Worm (Caenorhabditis elegans) whole organism, young adult: Measurements from ENCODE around the gene F36H1.3.

ENCODE experiments used
- F10E7.11 ChIP-seq: sonication (generic microtip); optimal IDR thresholded peaks from 2 replicates; lab custom pipeline; 2017; ENCODE audit warnings: mild to moderate bottlenecking, missing genetic modification characterization, moderate library complexity, missing compliant biosample characterization
- F22D6.2 ChIP-seq: sonication (generic microtip); optimal IDR thresholded peaks from 2 replicates; lab custom pipeline; 2016; ENCODE audit warnings: mild to moderate bottlenecking, missing genetic modification characterization, missing compliant biosample characterization
- F49E8.2 ChIP-seq: sonication (generic microtip); optimal IDR thresholded peaks from 3 replicates; lab custom pipeline; 2017; ENCODE audit warnings: missing genetic modification characterization, mild to moderate bottlenecking, missing compliant biosample characterization, antibody characterized with exemption, moderate library complexity; ENCODE audit not compliant: insufficient read depth
- F55B11.4 ChIP-seq: sonication (generic microtip); optimal IDR thresholded peaks from 2 replicates; lab custom pipeline; 2016; ENCODE audit warnings: missing compliant biosample characterization, missing genetic modification characterization, borderline replicate concordance; ENCODE audit not compliant: insufficient read depth
- F57A8.1 ChIP-seq: fragments of 200-800 bp; sonication (Bioruptor generic); optimal IDR thresholded peaks from 2 replicates; lab custom pipeline; 2018; ENCODE audit warnings: mild to moderate bottlenecking, missing genetic modification characterization, moderate library complexity, missing compliant biosample characterization
- K12H6.12 ChIP-seq: fragments of 200-800 bp; sonication (Bioruptor generic); optimal IDR thresholded peaks from 2 replicates; lab custom pipeline; 2018; ENCODE audit warnings: mild to moderate bottlenecking, missing genetic modification characterization, missing compliant biosample characterization
- Y95B8A.8 ChIP-seq: fragments of 200-800 bp; sonication (Bioruptor generic); IDR thresholded peaks from 2 replicates; pipeline ENCODE4 v1.3.6; 2022; ENCODE audit warnings: missing genetic modification reagents, missing genetic modification characterization, missing compliant biosample characterization
- ZK185.1 ChIP-seq: sonication (generic microtip); optimal IDR thresholded peaks from 2 replicates; lab custom pipeline; 2016; ENCODE audit warnings: mild to moderate bottlenecking, missing genetic modification characterization, missing compliant biosample characterization; ENCODE audit not compliant: poor library complexity, severe bottlenecking
- akir-1 ChIP-seq: fragments of 200-800 bp; sonication (Bioruptor generic); optimal IDR thresholded peaks from 2 replicates; lab custom pipeline; 2018; ENCODE audit warnings: mild to moderate bottlenecking, missing genetic modification characterization, moderate library complexity, missing compliant biosample characterization
- ama-1 ChIP-seq, 3 experiments: fragments of 150-350 bp in 1 of 3; sonication (generic microtip) in 2 of 3; optimal IDR thresholded peaks; 2 replicates each; lab custom pipeline; 2014 to 2018; ENCODE audit warnings: missing biosample characterization in 2 of 3, missing genetic modification characterization in 2 of 3, missing genetic modification reagents in 2 of 3
- attf-6 ChIP-seq: fragments of 200-800 bp; sonication (Bioruptor generic); IDR thresholded peaks from 2 replicates; pipeline ENCODE4 v1.3.6; 2022; ENCODE audit warnings: missing genetic modification reagents, missing genetic modification characterization, missing compliant biosample characterization
- cebp-1 ChIP-seq, 2 experiments: fragments of 200-800 bp in 1 of 2; sonication (Bioruptor generic) in 1 of 2; sonication (generic microtip) in 1 of 2; IDR thresholded peaks in 1 of 2; optimal IDR thresholded peaks in 1 of 2; 2 replicates each; pipeline versions ENCODE4 v1.3.6 to Lab custom; 2017 to 2022; ENCODE audit warnings: missing compliant biosample characterization in 2 of 2, missing genetic modification characterization in 2 of 2, mild to moderate bottlenecking in 1 of 2, missing genetic modification reagents in 1 of 2, moderate library complexity in 1 of 2
- cebp-2 ChIP-seq: fragments of 200-800 bp; sonication (Bioruptor generic); IDR thresholded peaks from 2 replicates; pipeline ENCODE4 v1.3.6; 2022; ENCODE audit warnings: missing genetic modification characterization, missing compliant biosample characterization
- ceh-27 ChIP-seq: fragments of 200-800 bp; sonication (Bioruptor generic); optimal IDR thresholded peaks from 2 replicates; lab custom pipeline; 2018; ENCODE audit warnings: mild to moderate bottlenecking, missing genetic modification characterization, moderate library complexity, missing compliant biosample characterization
- ceh-40 ChIP-seq: fragments of 200-800 bp; sonication (Bioruptor generic); IDR thresholded peaks from 2 replicates; pipeline ENCODE4 v1.3.6; 2022; ENCODE audit warnings: missing genetic modification characterization, missing compliant biosample characterization
- die-1 ChIP-seq: sonication (generic microtip); optimal IDR thresholded peaks from 2 replicates; lab custom pipeline; 2016; ENCODE audit warnings: missing genotype, mild to moderate bottlenecking, missing genetic modification characterization, missing compliant biosample characterization
- efl-1 ChIP-seq: fragments of 150-350 bp; optimal IDR thresholded peaks from 2 replicates; lab custom pipeline; 2014; ENCODE audit warnings: missing biosample characterization, missing genetic modification reagents, missing genetic modification characterization
- egl-44 ChIP-seq: fragments of 200-800 bp; sonication (Bioruptor generic); IDR thresholded peaks from 2 replicates; pipeline ENCODE4 v1.3.6; 2022; ENCODE audit warnings: missing genetic modification reagents, missing genetic modification characterization, missing compliant biosample characterization
- fkh-3 ChIP-seq: sonication (generic microtip); optimal IDR thresholded peaks from 2 replicates; lab custom pipeline; 2016; ENCODE audit warnings: mild to moderate bottlenecking, missing genetic modification characterization, missing compliant biosample characterization
- hmg-20 ChIP-seq: fragments of 200-800 bp; sonication (Bioruptor generic); IDR thresholded peaks from 2 replicates; pipeline ENCODE4 v1.3.6; 2022; ENCODE audit warnings: missing genetic modification reagents, missing genetic modification characterization, missing compliant biosample characterization
- let-526 ChIP-seq: fragments of 200-800 bp; sonication (Bioruptor generic); IDR thresholded peaks from 2 replicates; pipeline ENCODE4 v1.3.6; 2022; ENCODE audit warnings: missing genetic modification reagents, missing genetic modification characterization, missing compliant biosample characterization
- lsy-27 ChIP-seq: sonication (generic microtip); optimal IDR thresholded peaks from 2 replicates; lab custom pipeline; 2017; ENCODE audit warnings: missing genetic modification characterization, mild to moderate bottlenecking, missing compliant biosample characterization, antibody characterized with exemption, missing genotype, borderline replicate concordance; ENCODE audit not compliant: insufficient read depth
- madf-3 ChIP-seq: fragments of 200-800 bp; sonication (Bioruptor generic); IDR thresholded peaks from 2 replicates; pipeline ENCODE4 v1.3.6; 2022; ENCODE audit warnings: missing genetic modification reagents, missing genetic modification characterization, missing compliant biosample characterization
- mes-4 ChIP-seq: sonication (generic microtip); optimal IDR thresholded peaks from 2 replicates; lab custom pipeline; 2016; ENCODE audit warnings: missing genotype, missing genetic modification characterization, missing compliant biosample characterization
- nhr-120 ChIP-seq: fragments of 200-800 bp; sonication (Bioruptor generic); IDR thresholded peaks from 2 replicates; pipeline ENCODE4 v1.3.6; 2022; ENCODE audit warnings: missing genetic modification characterization, missing compliant biosample characterization
- nhr-179 ChIP-seq: sonication (generic microtip); optimal IDR thresholded peaks from 2 replicates; lab custom pipeline; 2016; ENCODE audit warnings: mild to moderate bottlenecking, missing genetic modification characterization, missing compliant biosample characterization
- nhr-27 ChIP-seq: fragments of 200-800 bp; sonication (Bioruptor generic); optimal IDR thresholded peaks from 2 replicates; lab custom pipeline; 2018; ENCODE audit warnings: mild to moderate bottlenecking, missing genetic modification characterization, moderate library complexity, missing compliant biosample characterization
- rpc-1 ChIP-seq, 2 experiments: fragments of 150-350 bp in 1 of 2; sonication (generic microtip) in 1 of 2; optimal IDR thresholded peaks; 2 replicates each; lab custom pipeline; 2014 to 2018; ENCODE audit warnings: missing biosample characterization in 1 of 2, missing genetic modification characterization in 1 of 2, missing genetic modification reagents in 1 of 2, missing genotype in 1 of 2
- sdz-38 ChIP-seq: sonication (generic microtip); optimal IDR thresholded peaks from 2 replicates; lab custom pipeline; 2016; ENCODE audit warnings: missing genotype, missing genetic modification characterization, missing compliant biosample characterization
- snpc-1.3 ChIP-seq: sonication (generic microtip); optimal IDR thresholded peaks from 2 replicates; lab custom pipeline; 2017; ENCODE audit warnings: missing genetic modification characterization, mild to moderate bottlenecking, missing compliant biosample characterization, antibody characterized with exemption, moderate library complexity, missing genotype, missing genetic modification reagents; ENCODE audit not compliant: insufficient read depth
- somi-1 ChIP-seq: fragments of 200-800 bp; sonication (Bioruptor generic); optimal IDR thresholded peaks from 2 replicates; lab custom pipeline; 2018; ENCODE audit warnings: mild to moderate bottlenecking, missing genetic modification characterization, missing compliant biosample characterization
- tlf-1 ChIP-seq: fragments of 200-800 bp; sonication (Bioruptor generic); optimal IDR thresholded peaks from 2 replicates; lab custom pipeline; 2018; ENCODE audit warnings: mild to moderate bottlenecking, missing genetic modification characterization, missing compliant biosample characterization
- xnd-1 ChIP-seq: sonication (generic microtip); optimal IDR thresholded peaks from 2 replicates; lab custom pipeline; 2016; ENCODE audit warnings: missing genotype, missing genetic modification reagents, missing genetic modification characterization, missing compliant biosample characterization
- ztf-22 ChIP-seq: fragments of 200-800 bp; sonication (Bioruptor generic); optimal IDR thresholded peaks from 2 replicates; lab custom pipeline; 2018; ENCODE audit warnings: mild to moderate bottlenecking, missing genetic modification characterization, moderate library complexity, missing compliant biosample characterization

Gene F36H1.3

ce11 chrIV:11049806-11050205, at the start of gene F36H1.3:
F36H1.3 (plus strand) TSS chrIV:11050128.
- TF ChIP-seq rpc-1 (optimal IDR thresholded peaks at IDR 0.05; lab: Kevin White, UChicago) (no peak), rpc-1 (tag; optimal IDR thresholded peaks at IDR 0.05; lab: Kevin White, UChicago) (no peak), cebp-2 (GFP tag; lab: Robert Waterston, UW) (no peak), sdz-38 (tag; lab: Kevin White, UChicago) (no peak), somi-1 (no peak), ceh-27 (GFP tag; lab: Kevin White, UChicago) (no peak), let-526 (no peak)

- no peak for TF ChIP-seq nhr-120
- TF ChIP-seq Y95B8A.8 (GFP tag; lab: Robert Waterston, UW): no peak
- TF ChIP-seq attf-6 (GFP tag; lab: Robert Waterston, UW): no peak
Measured at ce11 chrIV:11001614-11002013, 48.3 kb upstream of the F36H1.3 start, which contains the start of gene F13H10.9. F13H10.9 (plus strand) TSS chrIV:11001914.

DNA sequence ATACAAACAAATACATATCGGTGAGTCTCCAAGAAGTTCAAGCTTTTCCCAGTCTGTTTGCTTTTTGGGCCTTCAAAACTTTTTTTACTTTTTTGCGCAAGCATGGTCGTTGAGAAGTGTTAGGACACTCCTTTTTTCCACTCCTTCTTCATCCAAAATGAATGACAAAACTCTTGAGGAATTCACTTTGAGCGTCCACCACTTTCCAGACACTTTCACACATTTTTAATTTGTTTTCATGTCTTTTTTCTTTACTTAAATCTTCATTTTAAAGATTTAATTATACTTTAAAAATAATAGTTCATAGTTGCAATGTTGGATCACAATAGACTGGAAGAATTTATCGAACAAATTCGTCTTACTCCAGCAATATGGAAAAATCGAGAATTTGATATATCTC, 45.7 kb upstream of the F36H1.3 start, which contains the start of gene F13H10.1:
Gene F13H10.1 (plus strand): TSS at position 301 of the 400 bp plus-strand sequence.
- TF ChIP-seq nhr-179 (tag; lab: Kevin White, UChicago) (no peak), fkh-3 (no peak), somi-1 (no peak), ztf-22 (no peak), ZK185.1 (tag; lab: Kevin White, UChicago) (no peak), efl-1 (GFP tag; lab: Kevin White, UChicago) (no peak), nhr-27 (tag; lab: Kevin White, UChicago) (no peak), snpc-1.3 (tag; lab: Kevin White, UChicago) (no peak), akir-1 (GFP tag; lab: Kevin White, UChicago) (no peak), ceh-40 (GFP tag; lab: Robert Waterston, UW) (no peak), die-1 (no peak), F10E7.11 (tag; lab: Kevin White, UChicago) (no peak), F57A8.1 (GFP tag; lab: Kevin White, UChicago) (no peak), K12H6.12 (tag; lab: Kevin White, UChicago) (no peak), mes-4 (tag; lab: Kevin White, UChicago) (no peak), F22D6.2 (no peak), lsy-27 (no peak), madf-3 (GFP tag; lab: Robert Waterston, UW) (no peak), hmg-20 (GFP tag; lab: Robert Waterston, UW) (no peak)

DNA sequence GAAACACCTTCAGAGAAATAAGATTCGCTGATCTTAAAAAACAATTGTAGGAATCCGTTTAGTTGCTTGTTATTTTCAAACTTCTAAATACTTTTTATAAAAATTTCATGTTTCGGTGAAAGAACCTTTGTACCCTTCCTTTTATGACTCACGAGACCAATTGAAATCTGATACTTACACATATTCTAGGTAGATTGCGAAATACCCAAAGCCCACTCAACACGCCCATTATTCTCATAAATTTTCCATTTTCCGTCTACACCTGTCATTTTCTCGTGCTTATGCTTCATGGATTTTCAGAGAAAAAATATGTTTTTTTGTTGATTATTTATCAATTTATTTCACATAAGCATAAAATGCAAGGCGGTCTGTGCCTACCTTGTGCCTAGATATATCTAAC, 43.5 kb upstream of the F36H1.3 start:
- TF ChIP-seq sdz-38 (tag; lab: Kevin White, UChicago) (no peak), cebp-1 (GFP tag; IDR thresholded peaks at IDR 0.05; lab: Robert Waterston, UW) (peak; percentile 76), cebp-1 (tag; optimal IDR thresholded peaks at IDR 0.05; lab: Kevin White, UChicago) (peak; percentile 94)
- TF ChIP-seq, all 124 proteins: peak for 1

DNA sequence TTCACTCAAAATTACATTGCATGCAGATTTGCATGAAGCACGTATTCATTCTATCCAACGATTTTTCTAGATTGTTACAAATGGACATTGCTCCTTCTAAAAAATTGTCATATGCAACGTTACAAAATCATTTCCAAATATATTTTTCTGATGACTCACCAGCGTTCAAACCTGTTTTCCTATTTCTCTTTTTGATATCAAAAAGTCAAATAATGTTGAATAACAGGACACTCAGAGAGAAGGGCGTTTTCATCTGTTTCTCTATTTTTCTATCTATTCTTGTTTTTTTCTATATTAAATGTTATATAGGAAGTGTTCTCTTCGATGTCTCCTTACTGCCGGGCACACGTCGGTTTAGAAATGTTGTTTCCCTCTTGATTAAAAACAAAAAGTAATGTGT, 43.1 kb upstream of the F36H1.3 start:
- TF ChIP-seq xnd-1 (tag; lab: Kevin White, UChicago) (no peak), tlf-1 (GFP tag; lab: Kevin White, UChicago) (no peak), nhr-120 (no peak), F55B11.4 (tag; lab: Kevin White, UChicago) (no peak), ama-1 (optimal IDR thresholded peaks at IDR 0.05; lab: Kevin White, UChicago) (no peak), ama-1 (GFP tag; optimal IDR thresholded peaks at IDR 0.05; lab: Kevin White, UChicago) (no peak), egl-44 (GFP tag; lab: Robert Waterston, UW) (no peak), F49E8.2 (tag; lab: Kevin White, UChicago) (no peak)
